Worm (Caenorhabditis elegans) whole organism, late embryonic: ENCODE results near the gene ttll-11.

ENCODE experiments used
- elt-4 ChIP-seq: sonication (generic microtip); optimal IDR thresholded peaks from 2 replicates; lab custom pipeline; 2016; ENCODE audit warnings: missing genetic modification characterization, missing compliant biosample characterization
- pha-4 ChIP-seq: fragments of 150-350 bp; optimal IDR thresholded peaks from 2 replicates; lab custom pipeline; 2018; ENCODE audit warnings: missing biosample characterization, missing genetic modification reagents, missing genetic modification characterization

DNA sequence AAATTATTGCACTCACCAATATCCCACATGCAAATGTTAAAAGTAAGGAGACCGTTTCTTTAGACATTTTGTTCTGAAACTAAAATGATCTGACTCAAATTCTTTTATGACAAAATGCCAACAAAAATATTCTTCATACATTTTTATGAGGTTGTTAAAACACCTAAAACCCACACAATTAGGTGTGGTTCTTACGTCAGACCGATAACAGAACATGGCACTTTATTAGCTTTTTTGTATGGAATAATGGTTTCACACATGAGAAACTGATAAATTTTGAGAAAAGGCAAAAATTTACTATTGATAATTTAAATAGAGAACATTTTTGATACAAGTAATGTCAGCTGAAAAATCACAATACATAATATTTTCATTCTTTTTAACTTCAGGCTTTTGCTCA, 43.9 kb upstream of the ttll-11 start, which contains the start of gene C49C8.5:
- TF ChIP-seq pha-4 (tag; lab: Kevin White, UChicago) = no peak
- no peak for TF ChIP-seq elt-4 (tag; lab: Kevin White, UChicago)
